Fruit fly (Drosophila melanogaster) whole organism, embryonic: ENCODE measurements around the gene Cp190.

ENCODE experiments used
- CG12104 ChIP-seq: fragments of 200-800 bp; sonication (Bioruptor generic); optimal IDR thresholded peaks from 3 replicates; lab custom pipeline; 2016; ENCODE audit warnings: missing biosample characterization, missing genetic modification characterization
- CG12219 ChIP-seq: fragments of 200-800 bp; sonication (Bioruptor generic); optimal IDR thresholded peaks from 3 replicates; lab custom pipeline; 2018; ENCODE audit warnings: missing biosample characterization, mild to moderate bottlenecking, missing genetic modification characterization
- CG12942 ChIP-seq: fragments of 200-800 bp; sonication (Bioruptor generic); optimal IDR thresholded peaks from 3 replicates; lab custom pipeline; 2016; ENCODE audit warnings: missing biosample characterization, missing genetic modification characterization
- CG13624 ChIP-seq: fragments of 200-800 bp; sonication (Bioruptor generic); optimal IDR thresholded peaks from 2 replicates; lab custom pipeline; 2016; ENCODE audit warnings: missing biosample characterization, missing genetic modification characterization
- CG13894 ChIP-seq: fragments of 200-800 bp; sonication (Bioruptor generic); optimal IDR thresholded peaks from 3 replicates; lab custom pipeline; 2018; ENCODE audit warnings: missing biosample characterization, mild to moderate bottlenecking, missing genetic modification characterization, moderate library complexity
- CG15011 ChIP-seq: fragments of 200-800 bp; sonication (Bioruptor generic); optimal IDR thresholded peaks from 3 replicates; lab custom pipeline; 2018; ENCODE audit warnings: missing biosample characterization, mild to moderate bottlenecking, missing genetic modification characterization
- CG17328 ChIP-seq: fragments of 200-800 bp; sonication (Bioruptor generic); IDR thresholded peaks from 2 replicates; pipeline ENCODE4 v1.3.6; 2022; ENCODE audit warnings: missing biosample characterization, missing genetic modification characterization
- CG18599 ChIP-seq: fragments of 200-800 bp; sonication (Bioruptor generic); optimal IDR thresholded peaks from 3 replicates; lab custom pipeline; 2017; ENCODE audit warnings: missing biosample characterization, missing genetic modification characterization, mild to moderate bottlenecking, moderate library complexity, missing genetic modification reagents
- CG2129 ChIP-seq: fragments of 200-800 bp; sonication (Bioruptor generic); IDR thresholded peaks from 2 replicates; pipeline ENCODE4 v1.3.6; 2022; ENCODE audit warnings: missing biosample characterization, missing genetic modification characterization; ENCODE audit not compliant: partially characterized antibody
- CG2199 ChIP-seq: fragments of 200-800 bp; sonication (Bioruptor generic); IDR thresholded peaks from 3 replicates; pipeline ENCODE4 v1.3.6; 2022; ENCODE audit warnings: missing biosample characterization, missing genetic modification characterization
- CG2875 ChIP-seq: fragments of 200-800 bp; sonication (Bioruptor generic); optimal IDR thresholded peaks from 2 replicates; lab custom pipeline; 2017; ENCODE audit warnings: missing biosample characterization, mild to moderate bottlenecking, missing genetic modification characterization, missing genetic modification reagents
- CG31224 ChIP-seq: fragments of 200-800 bp; sonication (Bioruptor generic); IDR thresholded peaks from 2 replicates; pipeline ENCODE4 v1.3.6; 2022; ENCODE audit warnings: missing biosample characterization, missing genetic modification characterization
- CG31365 ChIP-seq: fragments of 200-800 bp; sonication (Bioruptor generic); optimal IDR thresholded peaks from 2 replicates; lab custom pipeline; 2018; ENCODE audit warnings: missing biosample characterization, mild to moderate bottlenecking, missing genetic modification characterization
- CG3995 ChIP-seq: fragments of 200-800 bp; sonication (Bioruptor generic); optimal IDR thresholded peaks from 3 replicates; lab custom pipeline; 2016; ENCODE audit warnings: missing biosample characterization, missing genetic modification characterization
- CG4820 ChIP-seq: fragments of 200-800 bp; sonication (Bioruptor generic); optimal IDR thresholded peaks from 3 replicates; lab custom pipeline; 2016; ENCODE audit warnings: missing biosample characterization, missing genetic modification characterization
- CG6791 ChIP-seq: fragments of 200-800 bp; sonication (Bioruptor generic); IDR thresholded peaks from 3 replicates; pipeline ENCODE4 v1.3.6; 2022; ENCODE audit warnings: missing biosample characterization, missing genetic modification characterization; ENCODE audit not compliant: partially characterized antibody
- CG7786 ChIP-seq: fragments of 200-800 bp; sonication (Bioruptor generic); optimal IDR thresholded peaks from 2 replicates; lab custom pipeline; 2016; ENCODE audit warnings: missing biosample characterization, missing genetic modification characterization
- CG7987 ChIP-seq: fragments of 200-800 bp; sonication (Bioruptor generic); optimal IDR thresholded peaks from 2 replicates; lab custom pipeline; 2018; ENCODE audit warnings: missing biosample characterization, mild to moderate bottlenecking, missing genetic modification characterization, moderate library complexity
- CG8944 ChIP-seq: fragments of 200-800 bp; sonication (Bioruptor generic); optimal IDR thresholded peaks from 3 replicates; lab custom pipeline; 2016; ENCODE audit warnings: missing biosample characterization, missing genetic modification characterization
- Dbx ChIP-seq: fragments of 200-800 bp; sonication (Bioruptor generic); IDR thresholded peaks from 3 replicates; pipeline ENCODE4 v1.3.6; 2022; ENCODE audit warnings: missing biosample characterization, missing genetic modification characterization
- Dek ChIP-seq: fragments of 200-800 bp; sonication (Bioruptor generic); optimal IDR thresholded peaks from 3 replicates; lab custom pipeline; 2019; ENCODE audit warnings: missing biosample characterization, mild to moderate bottlenecking, missing genetic modification characterization, moderate library complexity
- Dip3 ChIP-seq: fragments of 200-800 bp; sonication (Bioruptor generic); optimal IDR thresholded peaks from 3 replicates; lab custom pipeline; 2016; ENCODE audit warnings: missing biosample characterization, missing genetic modification characterization
- Dll ChIP-seq: fragments of 200-800 bp; sonication (Bioruptor generic); IDR thresholded peaks from 4 replicates; pipeline ENCODE4 v1.3.6; 2022; ENCODE audit warnings: missing biosample characterization, missing genetic modification characterization; ENCODE audit not compliant: partially characterized antibody
- Doc2 ChIP-seq: fragments of 200-800 bp; sonication (Bioruptor generic); IDR thresholded peaks from 2 replicates; pipeline ENCODE4 v1.3.6; 2022; ENCODE audit warnings: missing biosample characterization, missing genetic modification characterization
- H15 ChIP-seq: fragments of 200-800 bp; sonication (Bioruptor generic); IDR thresholded peaks from 3 replicates; pipeline ENCODE4 v1.3.6; 2022; ENCODE audit warnings: missing biosample characterization, missing genetic modification characterization
- HLHmδ ChIP-seq: fragments of 200-800 bp; sonication (Bioruptor generic); optimal IDR thresholded peaks from 2 replicates; lab custom pipeline; 2018; ENCODE audit warnings: missing biosample characterization, mild to moderate bottlenecking, missing genetic modification characterization, moderate library complexity
- Hmr ChIP-seq: fragments of 200-800 bp; sonication (Bioruptor generic); optimal IDR thresholded peaks from 3 replicates; lab custom pipeline; 2017; ENCODE audit warnings: mild to moderate bottlenecking, missing biosample characterization, missing genetic modification reagents, missing genetic modification characterization
- Lpt ChIP-seq: fragments of >200 bp; optimal IDR thresholded peaks from 2 replicates; lab custom pipeline; 2018; ENCODE audit warnings: missing biosample characterization, missing genetic modification characterization
- Med ChIP-seq: fragments of 200-800 bp; sonication (Bioruptor generic); peaks from one replicate; lab custom pipeline; 2016; ENCODE audit warnings: missing biosample characterization, missing genetic modification characterization, mild to moderate bottlenecking, inconsistent platforms, moderate library complexity
- NC2β ChIP-seq: fragments of 200-800 bp; sonication (Bioruptor generic); optimal IDR thresholded peaks from 2 replicates; lab custom pipeline; 2016; ENCODE audit warnings: missing biosample characterization, missing genetic modification characterization
- NK7.1 ChIP-seq: fragments of 200-800 bp; sonication (Bioruptor generic); optimal IDR thresholded peaks from 3 replicates; lab custom pipeline; 2016; ENCODE audit warnings: missing biosample characterization, missing genetic modification characterization
- Neu2 ChIP-seq: fragments of 200-800 bp; sonication (Bioruptor generic); optimal IDR thresholded peaks from 3 replicates; lab custom pipeline; 2016; ENCODE audit warnings: missing biosample characterization, missing genetic modification characterization, borderline replicate concordance
- PHDP ChIP-seq: fragments of 200-800 bp; sonication (Bioruptor generic); optimal IDR thresholded peaks from 3 replicates; lab custom pipeline; 2018; ENCODE audit warnings: missing biosample characterization, mild to moderate bottlenecking, missing genetic modification characterization, moderate library complexity
- Ravus ChIP-seq: fragments of 200-800 bp; sonication (Bioruptor generic); IDR thresholded peaks from 2 replicates; pipeline ENCODE4 v1.3.6; 2022; ENCODE audit warnings: missing biosample characterization, missing genetic modification characterization
- Sry-β ChIP-seq: fragments of 200-800 bp; sonication (Bioruptor generic); optimal IDR thresholded peaks from 2 replicates; lab custom pipeline; 2018; ENCODE audit warnings: missing biosample characterization, mild to moderate bottlenecking, missing genetic modification characterization, moderate library complexity
- cas ChIP-seq: fragments of 200-800 bp; sonication (Bioruptor generic); IDR thresholded peaks from 2 replicates; pipeline ENCODE4 v1.3.6; 2022; ENCODE audit warnings: missing biosample characterization, missing genetic modification characterization
- caup ChIP-seq: fragments of 200-800 bp; sonication (Bioruptor generic); optimal IDR thresholded peaks from 3 replicates; lab custom pipeline; 2017; ENCODE audit warnings: missing biosample characterization, mild to moderate bottlenecking, missing genetic modification characterization, moderate library complexity; ENCODE audit not compliant: severe bottlenecking
- danr ChIP-seq: fragments of 200-800 bp; sonication (Bioruptor generic); IDR thresholded peaks from 2 replicates; pipeline ENCODE4 v1.3.6; 2022; ENCODE audit warnings: missing biosample characterization, missing genetic modification characterization
- fd102C ChIP-seq: fragments of 200-800 bp; sonication (Bioruptor generic); optimal IDR thresholded peaks from 2 replicates; lab custom pipeline; 2018; ENCODE audit warnings: missing biosample characterization, mild to moderate bottlenecking, missing genetic modification characterization, moderate library complexity
- fd3F ChIP-seq: fragments of 200-800 bp; sonication (Bioruptor generic); optimal IDR thresholded peaks from 2 replicates; lab custom pipeline; 2018; ENCODE audit warnings: missing biosample characterization, mild to moderate bottlenecking, missing genetic modification characterization, moderate library complexity
- fu2 ChIP-seq: fragments of 200-800 bp; sonication (Bioruptor generic); optimal IDR thresholded peaks from 2 replicates; lab custom pipeline; 2016; ENCODE audit warnings: missing biosample characterization, missing genetic modification characterization
- her ChIP-seq: fragments of 200-800 bp; sonication (Bioruptor generic); optimal IDR thresholded peaks from 2 replicates; lab custom pipeline; 2016; ENCODE audit warnings: missing biosample characterization, missing genetic modification characterization
- ind ChIP-seq: fragments of 200-800 bp; sonication (Bioruptor generic); optimal IDR thresholded peaks from 3 replicates; lab custom pipeline; 2016; ENCODE audit warnings: missing biosample characterization, missing genetic modification characterization
- jumu ChIP-seq: fragments of 200-800 bp; sonication (Bioruptor generic); optimal IDR thresholded peaks from 3 replicates; lab custom pipeline; 2016; ENCODE audit warnings: missing biosample characterization, missing genetic modification characterization
- lilli ChIP-seq: fragments of 200-800 bp; sonication (Bioruptor generic); optimal IDR thresholded peaks from 3 replicates; lab custom pipeline; 2016; ENCODE audit warnings: missing biosample characterization, missing genetic modification characterization
- nmo ChIP-seq: fragments of 200-800 bp; sonication (Bioruptor generic); optimal IDR thresholded peaks from 2 replicates; lab custom pipeline; 2018; ENCODE audit warnings: missing biosample characterization, mild to moderate bottlenecking, missing genetic modification characterization, moderate library complexity
- p53 ChIP-seq: fragments of 200-800 bp; sonication (Bioruptor generic); optimal IDR thresholded peaks from 2 replicates; lab custom pipeline; 2016; ENCODE audit warnings: missing biosample characterization, missing genetic modification characterization
- pfk ChIP-seq: fragments of 200-800 bp; sonication (Bioruptor generic); optimal IDR thresholded peaks from 2 replicates; lab custom pipeline; 2018; ENCODE audit warnings: missing biosample characterization, mild to moderate bottlenecking, missing genetic modification characterization, moderate library complexity
- sd ChIP-seq: fragments of 200-800 bp; sonication (Bioruptor generic); optimal IDR thresholded peaks from 3 replicates; lab custom pipeline; 2018; ENCODE audit warnings: missing biosample characterization, mild to moderate bottlenecking, missing genetic modification characterization, moderate library complexity
- tgo ChIP-seq: fragments of 200-800 bp; sonication (Bioruptor generic); IDR thresholded peaks from 3 replicates; pipeline ENCODE4 v1.3.6; 2022; ENCODE audit warnings: missing biosample characterization, missing genetic modification characterization
- usp ChIP-seq: fragments of >200 bp; optimal IDR thresholded peaks from 2 replicates; lab custom pipeline; 2017; ENCODE audit warnings: missing biosample characterization, missing genetic modification characterization
- yki ChIP-seq: fragments of >200 bp; optimal IDR thresholded peaks from 3 replicates; lab custom pipeline; 2018

The Cp190 gene

dm6 chr3R:15287763-15288162 is 12.7 kb upstream of the Cp190 start (continued):
- TF ChIP-seq CG15011 (GFP tag; lab: Kevin White, UChicago) (no peak), NK7.1 (GFP tag; lab: Kevin White, UChicago) (no peak), Med (GFP tag; lab: Kevin White, UChicago) (peak; percentile 86), CG8944 (GFP tag; lab: Kevin White, UChicago) (no peak), CG2129 (no peak), Dek (tag; lab: Kevin White, UChicago) (peak; percentile 21), Doc2 (GFP tag; lab: Robert Waterston, UW) (no peak), nmo (peak; percentile 65), yki (lab: Kevin White, UChicago) (no peak), PHDP (tag; lab: Kevin White, UChicago) (peak; percentile 8), Sry-β (GFP tag; lab: Kevin White, UChicago) (no peak), CG7786 (GFP tag; lab: Kevin White, UChicago) (no peak), p53 (peak; percentile 5), lilli (peak; percentile 48), caup (GFP tag; lab: Kevin White, UChicago) (no peak), tgo (GFP tag; lab: Robert Waterston, UW) (no peak), fd3F (GFP tag; lab: Kevin White, UChicago) (no peak), Ravus (GFP tag; lab: Robert Waterston, UW) (no peak), NC2β (GFP tag; lab: Kevin White, UChicago) (no peak), CG31224 (no peak), fu2 (GFP tag; lab: Kevin White, UChicago) (no peak), CG7987 (GFP tag; lab: Kevin White, UChicago) (peak; percentile 35), CG12219 (no peak), CG13894 (tag; lab: Kevin White, UChicago) (peak; percentile 14), CG4820 (GFP tag; lab: Kevin White, UChicago) (no peak), CG18599 (GFP tag; lab: Kevin White, UChicago) (no peak), Dip3 (GFP tag; lab: Kevin White, UChicago) (peak; percentile 90), pfk (GFP tag; lab: Kevin White, UChicago) (no peak), CG12104 (GFP tag; lab: Kevin White, UChicago) (no peak), Neu2 (GFP tag; lab: Kevin White, UChicago) (no peak), CG17328 (GFP tag; lab: Robert Waterston, UW) (no peak), Lpt (no peak), Dll (no peak), CG31365 (tag; lab: Kevin White, UChicago) (no peak), Hmr (GFP tag; lab: Kevin White, UChicago) (peak; percentile 55), fd102C (no peak), CG13624 (peak; percentile 4), Dbx (GFP tag; lab: Robert Waterston, UW) (no peak), danr (GFP tag; lab: Robert Waterston, UW) (no peak), cas (GFP tag; lab: Robert Waterston, UW) (no peak), HLHmδ (GFP tag; lab: Kevin White, UChicago) (peak; percentile 16), CG6791 (no peak), jumu (GFP tag; lab: Kevin White, UChicago) (peak; percentile 46), usp (GFP tag; lab: Kevin White, UChicago) (no peak), CG12942 (GFP tag; lab: Kevin White, UChicago) (no peak), ind (GFP tag; lab: Kevin White, UChicago) (no peak), sd (tag; lab: Kevin White, UChicago) (peak; percentile 98), CG2875 (GFP tag; lab: Kevin White, UChicago) (no peak), H15 (GFP tag; lab: Robert Waterston, UW) (no peak), her (GFP tag; lab: Kevin White, UChicago) (peak; percentile 49), CG3995 (GFP tag; lab: Kevin White, UChicago) (peak; percentile 24), CG2199 (GFP tag; lab: Robert Waterston, UW) (no peak)
